Fruit fly (Drosophila melanogaster) whole organism, pupa: ENCODE results near the gene mop.

ENCODE experiments used
- CG10348 ChIP-seq: fragments of 200-800 bp; sonication (Bioruptor generic); IDR thresholded peaks from 2 replicates; pipeline ENCODE4 v1.3.6; 2022; ENCODE audit warnings: missing biosample characterization, missing genetic modification characterization
- CG15710 ChIP-seq: fragments of 200-800 bp; sonication (Bioruptor generic); optimal IDR thresholded peaks from 2 replicates; lab custom pipeline; 2018; ENCODE audit warnings: missing biosample characterization, mild to moderate bottlenecking, missing genetic modification characterization, moderate library complexity
- CG17806 ChIP-seq: fragments of 200-800 bp; sonication (Bioruptor generic); optimal IDR thresholded peaks from 2 replicates; lab custom pipeline; 2018; ENCODE audit warnings: missing biosample characterization, mild to moderate bottlenecking, missing genetic modification characterization, moderate library complexity
- CG32121 ChIP-seq: fragments of 200-800 bp; sonication (Bioruptor generic); IDR thresholded peaks from 2 replicates; pipeline ENCODE4 v1.3.6; 2022; ENCODE audit warnings: missing biosample characterization, missing genetic modification characterization
- CG4496 ChIP-seq: fragments of 200-800 bp; sonication (Bioruptor generic); IDR thresholded peaks from 3 replicates; pipeline ENCODE4 v1.3.6; 2022; ENCODE audit warnings: missing biosample characterization, missing genetic modification characterization
- EcR ChIP-seq: fragments of 200-800 bp; sonication (Bioruptor generic); optimal IDR thresholded peaks from 3 replicates; lab custom pipeline; 2019; ENCODE audit warnings: missing biosample characterization, missing genetic modification characterization, mild to moderate bottlenecking, moderate library complexity, missing genetic modification reagents
- Ets98B ChIP-seq: fragments of 200-800 bp; sonication (Bioruptor generic); IDR thresholded peaks from 2 replicates; pipeline ENCODE4 v1.3.6; 2022; ENCODE audit warnings: missing biosample characterization, missing genetic modification characterization
- Pif1A ChIP-seq: fragments of 200-800 bp; sonication (Bioruptor generic); optimal IDR thresholded peaks from 3 replicates; lab custom pipeline; 2016; ENCODE audit warnings: missing biosample characterization, missing genetic modification characterization

DNA sequence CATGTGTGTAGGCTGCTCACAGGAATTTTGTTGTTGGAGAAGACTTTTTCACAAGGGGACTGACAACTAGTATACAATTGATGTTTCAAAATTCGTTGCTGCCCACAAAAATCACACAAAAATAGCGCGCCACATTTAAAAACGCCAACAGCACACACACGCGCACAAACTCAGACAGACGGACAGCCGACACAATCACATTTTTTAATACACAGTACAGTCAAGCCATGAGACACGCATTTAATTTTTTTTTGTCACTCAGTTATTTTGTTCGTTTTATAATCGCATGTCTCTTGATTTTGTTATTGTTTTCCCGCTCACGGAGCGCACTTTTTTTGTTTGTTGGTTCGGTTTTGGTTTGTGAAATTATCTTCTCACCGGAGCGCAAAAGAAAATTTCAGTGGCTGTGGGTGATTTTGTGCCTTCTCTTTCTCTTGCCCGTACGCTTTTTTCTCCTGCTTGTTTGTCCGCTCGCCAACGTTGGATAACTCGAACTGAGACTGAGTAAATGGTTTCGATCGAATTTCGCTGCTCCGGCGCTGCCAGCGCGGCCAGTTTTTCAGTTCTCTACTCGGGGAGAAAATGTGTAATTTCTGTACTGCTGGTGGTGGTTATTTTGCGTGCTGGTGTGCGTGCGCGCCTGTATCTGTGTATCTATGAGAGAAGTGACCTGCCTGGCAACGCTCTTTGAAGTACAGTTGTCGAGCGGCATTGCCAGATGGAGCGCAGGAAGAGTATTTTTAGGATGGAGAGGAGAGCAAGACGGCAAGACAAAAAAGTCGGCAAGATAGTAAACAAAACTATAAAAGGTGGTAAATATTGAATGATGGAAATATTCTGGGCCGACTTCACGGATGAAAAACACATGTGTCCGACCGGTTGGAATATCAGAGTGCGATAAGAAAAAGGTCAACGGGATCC lies 18.2 kb downstream of the mop start, which contains the start of gene CG42507:
- peak; percentile 13 for TF ChIP-seq CG15710 (tag; lab: Kevin White, UChicago)
- TF ChIP-seq CG10348 (GFP tag; lab: Robert Waterston, UW) = no peak
- peak; percentile 61; the same call in 1 of the 2 replicates for TF ChIP-seq Ets98B (GFP tag; lab: Robert Waterston, UW)
- peak; percentile 6; the same call in 1 of the 3 replicates for TF ChIP-seq CG4496 (GFP tag; lab: Robert Waterston, UW)
- TF ChIP-seq EcR (GFP tag; lab: Kevin White, UChicago) = peak; percentile 68
- TF ChIP-seq CG17806 (tag; lab: Kevin White, UChicago) = no peak
- TF ChIP-seq Pif1A (GFP tag; lab: Kevin White, UChicago) = no peak
- TF ChIP-seq CG32121 (GFP tag; lab: Robert Waterston, UW) = peak; percentile 44
